Worm (Caenorhabditis elegans): ENCODE measurements around the gene knl-3.

DNA sequence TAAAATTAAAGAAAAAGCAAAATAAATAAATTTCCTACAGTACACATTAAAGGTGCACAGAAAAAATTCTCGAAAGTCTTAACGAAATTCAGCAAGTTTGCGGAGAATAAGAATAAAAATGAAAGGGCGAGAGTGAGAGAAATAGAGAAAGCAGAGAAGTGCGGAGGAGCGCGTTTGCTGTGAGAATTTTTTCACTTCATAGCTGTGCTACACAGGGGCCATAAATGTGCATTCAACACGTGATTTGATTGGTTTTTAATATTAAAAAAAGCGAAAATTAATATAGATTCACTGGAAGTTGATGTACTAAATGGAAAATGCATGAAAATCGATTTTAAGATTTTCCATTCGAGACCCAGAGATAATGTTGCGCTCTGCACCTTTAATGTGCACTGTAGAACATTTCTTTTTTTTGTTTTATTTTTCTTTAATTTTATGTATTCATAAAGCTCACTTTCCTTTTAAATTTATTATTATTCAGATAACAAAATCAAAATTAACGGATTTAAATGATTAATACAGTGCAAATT lies 49.1 kb downstream of the knl-3 start, which contains the start of gene Y32G9A.2:
- TF ChIP-seq ztf-23 (GFP tag; IDR thresholded peaks at IDR 0.05): no peak
- TF ChIP-seq flt-1 (GFP tag; IDR thresholded peaks at IDR 0.05): no peak

Measured in whole organism, midembryonic.